Worm (Caenorhabditis elegans): ENCODE data around the gene F45E1.4.

- no peak for TF ChIP-seq nhr-90 (tag; optimal IDR thresholded peaks at IDR 0.05; ENCODE audit: poor library complexity)
- TF ChIP-seq unc-62 (GFP tag; optimal IDR thresholded peaks at IDR 0.05) = no peak
- TF ChIP-seq lin-15B (tag; optimal IDR thresholded peaks at IDR 0.05) = no peak
- no peak for TF ChIP-seq nhr-77 (tag; optimal IDR thresholded peaks at IDR 0.05)
- TF ChIP-seq zag-1 (tag; optimal IDR thresholded peaks at IDR 0.05) = no peak
- no peak for TF ChIP-seq ets-5 (GFP tag; IDR thresholded peaks at IDR 0.05)
- no peak for TF ChIP-seq nhr-237 (tag; optimal IDR thresholded peaks at IDR 0.05)
- TF ChIP-seq aha-1 (tag; optimal IDR thresholded peaks at IDR 0.05) = no peak
- no peak for TF ChIP-seq snpc-4 (tag; optimal IDR thresholded peaks at IDR 0.05)
- no peak for TF ChIP-seq ceh-82 (tag; optimal IDR thresholded peaks at IDR 0.05)
- TF ChIP-seq nhr-85 (tag) = no peak
- TF ChIP-seq mdl-1 (tag; optimal IDR thresholded peaks at IDR 0.05) = no peak
- TF ChIP-seq alr-1 (tag; optimal IDR thresholded peaks at IDR 0.05; ENCODE audit: borderline replicate concordance) = no peak
These were observed 8.7 kb downstream of the F45E1.4 start for ce11 chrX:7994486-7994885.
